Fruit fly (Drosophila melanogaster): Measurements from ENCODE around the gene Mst36Fa.
A peak's percentile ranks its signal among the peaks of the same experiment; 100 is the strongest.

Gene Mst36Fa

DNA sequence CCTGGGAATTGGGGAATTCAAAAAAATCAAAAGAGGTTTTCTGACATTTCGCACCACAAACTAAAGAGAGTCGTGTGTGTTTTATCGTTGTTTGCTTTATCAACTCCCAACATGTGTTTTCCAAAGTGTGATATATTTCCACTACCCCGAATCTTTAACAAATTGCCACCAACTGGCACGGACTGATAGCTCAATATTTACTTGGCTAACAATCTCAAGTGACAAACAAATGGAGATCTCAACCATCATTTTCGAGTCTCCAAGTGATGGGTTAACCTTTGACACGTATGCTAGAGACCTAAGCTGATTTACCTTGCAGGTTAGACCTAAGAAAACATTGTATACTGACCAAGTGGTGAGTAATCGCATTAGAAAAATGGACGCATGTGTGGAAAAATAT lies 51.3 kb downstream of the Mst36Fa start (continued):
- TF ChIP-seq Bgb (GFP tag; IDR thresholded peaks at IDR 0.05; ENCODE audit: partially characterized antibody) = no peak
- TF ChIP-seq Atf6 (GFP tag; IDR thresholded peaks at IDR 0.05) = no peak
- no peak for TF ChIP-seq Antp (GFP tag; optimal IDR thresholded peaks at IDR 0.05)
- TF ChIP-seq corto (GFP tag; optimal IDR thresholded peaks at IDR 0.05) = no peak
- TF ChIP-seq prd (optimal IDR thresholded peaks at IDR 0.05) = no peak
- no peak for TF ChIP-seq prd (GFP tag; IDR thresholded peaks at IDR 0.05)
- no peak for TF ChIP-seq CG14710 (tag; optimal IDR thresholded peaks at IDR 0.05)
- TF ChIP-seq caup (GFP tag; optimal IDR thresholded peaks at IDR 0.05; ENCODE audit: severe bottlenecking) = peak; percentile 51
- TF ChIP-seq CG6683 (GFP tag; optimal IDR thresholded peaks at IDR 0.05) = no peak
- TF ChIP-seq CG12299 (tag; optimal IDR thresholded peaks at IDR 0.05) = no peak
- no peak for TF ChIP-seq bsh (GFP tag; optimal IDR thresholded peaks at IDR 0.05)
- TF ChIP-seq CG31441 (GFP tag; IDR thresholded peaks at IDR 0.05) = peak; percentile 22; the same call in 1 of the 2 replicates
- TF ChIP-seq NK7.1 (GFP tag; optimal IDR thresholded peaks at IDR 0.05) = no peak
- no peak for TF ChIP-seq trh (GFP tag; optimal IDR thresholded peaks at IDR 0.05)
- TF ChIP-seq CG8478 (optimal IDR thresholded peaks at IDR 0.05) = no peak
- TF ChIP-seq ems (GFP tag; optimal IDR thresholded peaks at IDR 0.05) = no peak
- TF ChIP-seq CG3281 (GFP tag; optimal IDR thresholded peaks at IDR 0.05) = no peak
- TF ChIP-seq CG4707 (GFP tag; optimal IDR thresholded peaks at IDR 0.05) = no peak
- no peak for TF ChIP-seq Dip2 (GFP tag; IDR thresholded peaks at IDR 0.05)
- no peak for TF ChIP-seq CG10979 (tag; optimal IDR thresholded peaks at IDR 0.05)
- peak; percentile 28 for TF ChIP-seq gem (tag; optimal IDR thresholded peaks at IDR 0.05)
- no peak for TF ChIP-seq CG6272 (GFP tag; IDR thresholded peaks at IDR 0.05)
- peak; percentile 21 for TF ChIP-seq pros (GFP tag; optimal IDR thresholded peaks at IDR 0.05)
- TF ChIP-seq sqz (GFP tag; optimal IDR thresholded peaks at IDR 0.05) = peak; percentile 38
- TF ChIP-seq bowl (GFP tag; IDR thresholded peaks at IDR 0.05) = no peak
- no peak for TF ChIP-seq CG31224 (GFP tag; IDR thresholded peaks at IDR 0.05)
- TF ChIP-seq CG17328 (GFP tag; IDR thresholded peaks at IDR 0.05) = no peak
- TF ChIP-seq stc (GFP tag; IDR thresholded peaks at IDR 0.05) = no peak; the same call in 1 of the 2 replicates
- no peak for TF ChIP-seq lmd (GFP tag; IDR thresholded peaks at IDR 0.05)
- no peak for TF ChIP-seq pum (GFP tag; optimal IDR thresholded peaks at IDR 0.05)
- no peak for TF ChIP-seq ftz-f1 (GFP tag; optimal IDR thresholded peaks at IDR 0.05)
- TF ChIP-seq knrl (GFP tag; IDR thresholded peaks at IDR 0.05; ENCODE audit: partially characterized antibody) = no peak
- TF ChIP-seq sob (GFP tag; IDR thresholded peaks at IDR 0.05) = no peak
- TF ChIP-seq Atf-2 (GFP tag; optimal IDR thresholded peaks at IDR 0.05) = no peak
- TF ChIP-seq pb (GFP tag; optimal IDR thresholded peaks at IDR 0.05) = no peak
- TF ChIP-seq NfI (GFP tag; optimal IDR thresholded peaks at IDR 0.05) = no peak
- no peak for TF ChIP-seq CG10959 (GFP tag; IDR thresholded peaks at IDR 0.05)
- no peak for TF ChIP-seq CG2120 (GFP tag; optimal IDR thresholded peaks at IDR 0.05)
- no peak for TF ChIP-seq Ada2b (GFP tag; IDR thresholded peaks at IDR 0.05)
- peak in 1 of 2 experiments; percentile 32 for TF ChIP-seq eve (GFP tag; optimal IDR thresholded peaks at IDR 0.05)
- TF ChIP-seq Elba2 (GFP tag; optimal IDR thresholded peaks at IDR 0.05) = no peak
- TF ChIP-seq Atf3 (GFP tag; optimal IDR thresholded peaks at IDR 0.05) = no peak
- TF ChIP-seq BtbVII (GFP tag; optimal IDR thresholded peaks at IDR 0.05) = no peak
- no peak for TF ChIP-seq CG2889 (GFP tag; IDR thresholded peaks at IDR 0.05)
- peak; percentile 6 for TF ChIP-seq Neu2 (GFP tag; optimal IDR thresholded peaks at IDR 0.05; ENCODE audit: borderline replicate concordance)
- TF ChIP-seq Rx (GFP tag; IDR thresholded peaks at IDR 0.05) = no peak
- TF ChIP-seq usp (GFP tag; optimal IDR thresholded peaks at IDR 0.05) = no peak
- TF ChIP-seq org-1 (GFP tag; optimal IDR thresholded peaks at IDR 0.05) = peak; percentile 40
- TF ChIP-seq CG4820 (GFP tag; optimal IDR thresholded peaks at IDR 0.05) = no peak
- no peak for TF ChIP-seq CG6791 (GFP tag; IDR thresholded peaks at IDR 0.05; ENCODE audit: partially characterized antibody)
- no peak for TF ChIP-seq CG7357 (GFP tag; IDR thresholded peaks at IDR 0.05)
- no peak for TF ChIP-seq Dip3 (GFP tag; optimal IDR thresholded peaks at IDR 0.05)
- no peak for TF ChIP-seq Rfx (GFP tag; IDR thresholded peaks at IDR 0.05)

All from whole organism, embryonic.